Worm (Caenorhabditis elegans): ENCODE results near the gene ptb-1.
A peak's percentile ranks its signal among the peaks of the same experiment; 100 is the strongest.

ptb-1 gene

DNA sequence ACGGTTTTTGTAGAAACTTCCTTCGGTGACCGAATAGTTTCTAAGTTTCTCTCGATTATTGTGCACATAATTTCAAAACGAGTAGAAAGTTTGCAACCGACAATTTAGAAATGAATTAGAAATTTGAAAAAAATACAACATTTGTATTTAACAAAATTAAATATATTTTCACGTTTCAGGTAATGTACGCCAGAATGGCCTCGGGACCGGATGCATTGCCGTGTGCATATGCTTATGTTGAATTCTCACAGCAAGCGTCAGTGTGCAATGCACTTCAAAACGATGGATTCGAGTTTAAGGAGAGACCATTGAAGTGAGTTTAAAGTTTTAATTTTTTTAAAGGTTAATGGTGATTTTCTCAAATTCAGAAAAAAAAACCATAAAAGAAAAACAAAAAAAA is 14.5 kb upstream of the ptb-1 start, which contains the start of gene marc-2:
Gene marc-2, minus strand, starts transcription at position 101 of the 400 bp plus-strand sequence.
- TF ChIP-seq flt-1 (GFP tag; IDR thresholded peaks at IDR 0.05) (no peak), F13C5.2 (tag; optimal IDR thresholded peaks at IDR 0.05) (no peak), ceh-13 (GFP tag; optimal IDR thresholded peaks at IDR 0.05) (no peak), ceh-36 (tag; optimal IDR thresholded peaks at IDR 0.05) (no peak), tbx-11 (GFP tag; IDR thresholded peaks at IDR 0.05) (no peak), sea-1 (GFP tag; conservative IDR thresholded peaks at IDR 0.05) (no peak), scrt-1 (GFP tag; IDR thresholded peaks at IDR 0.05) (no peak), B0310.2 (tag; optimal IDR thresholded peaks at IDR 0.05) (no peak), aly-1 (tag; optimal IDR thresholded peaks at IDR 0.05) (no peak), tra-4 (tag; optimal IDR thresholded peaks at IDR 0.05) (no peak), hmg-4 (GFP tag; optimal IDR thresholded peaks at IDR 0.05) (no peak), ets-7 (tag; optimal IDR thresholded peaks at IDR 0.05) (no peak), pes-1 (GFP tag; IDR thresholded peaks at IDR 0.05) (no peak), ama-1 (optimal IDR thresholded peaks at IDR 0.05) (no peak), hnd-1 (tag; optimal IDR thresholded peaks at IDR 0.05) (no peak), hmbx-1 (tag; optimal IDR thresholded peaks at IDR 0.05) (no peak), tbx-37 (GFP tag; conservative IDR thresholded peaks at IDR 0.05) (no peak)

DNA sequence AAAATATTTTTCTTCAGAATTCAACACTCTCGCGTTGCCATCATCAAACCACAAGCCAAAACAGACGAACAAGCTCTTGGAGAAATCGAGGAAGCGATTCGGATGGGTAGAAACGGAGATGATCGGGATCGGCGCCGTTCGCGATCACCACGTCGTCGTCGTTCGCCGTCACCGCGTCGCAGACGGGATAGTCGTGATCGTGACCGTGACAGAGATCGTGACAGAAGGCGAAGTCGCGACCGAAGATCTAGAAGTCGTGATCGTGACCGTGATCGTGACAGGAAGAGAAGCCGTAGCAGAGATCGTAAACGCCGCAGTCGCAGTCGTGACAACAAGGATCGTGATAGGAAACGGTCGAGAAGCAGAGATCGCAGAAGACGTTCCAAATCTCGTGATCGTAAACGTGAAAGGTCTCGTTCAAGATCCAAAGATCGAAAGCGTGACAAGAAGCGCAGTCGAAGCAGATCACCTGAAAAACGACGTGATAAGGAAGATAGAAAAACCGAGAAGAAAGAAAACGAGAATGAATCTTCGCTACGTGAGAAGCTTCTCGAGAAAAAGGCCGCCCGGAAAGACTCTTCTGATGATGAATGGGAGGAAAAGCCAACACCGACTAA is 13.8 kb upstream of the ptb-1 start:
- TF ChIP-seq ets-7 (tag; optimal IDR thresholded peaks at IDR 0.05) = no peak
- no peak for TF ChIP-seq ceh-36 (tag; optimal IDR thresholded peaks at IDR 0.05)
- TF ChIP-seq sea-1 (GFP tag; conservative IDR thresholded peaks at IDR 0.05) = no peak

DNA sequence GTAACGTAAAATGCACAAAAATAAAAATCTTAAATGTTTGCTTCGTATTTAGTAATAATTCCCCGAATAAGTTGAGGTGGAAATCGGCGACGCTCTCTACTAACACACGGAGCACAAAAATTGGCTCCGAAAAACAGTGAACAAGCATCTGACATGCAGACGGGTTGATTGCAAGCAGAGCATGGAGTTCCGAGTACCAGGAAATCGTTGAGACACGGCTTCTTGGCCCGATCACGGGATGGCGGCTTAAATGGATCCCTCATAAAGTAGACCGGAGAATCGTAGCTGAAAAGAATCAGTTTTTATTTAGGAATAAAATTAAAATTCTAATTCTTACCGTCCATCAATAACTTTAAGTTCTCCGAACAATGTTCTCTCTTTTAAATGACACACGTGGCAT is 13.1 kb upstream of the ptb-1 start:
- TF ChIP-seq ama-1 (optimal IDR thresholded peaks at IDR 0.05) (peak; percentile 61), aly-1 (tag; optimal IDR thresholded peaks at IDR 0.05) (no peak), scrt-1 (GFP tag; IDR thresholded peaks at IDR 0.05) (no peak), hmbx-1 (tag; optimal IDR thresholded peaks at IDR 0.05) (no peak)

DNA sequence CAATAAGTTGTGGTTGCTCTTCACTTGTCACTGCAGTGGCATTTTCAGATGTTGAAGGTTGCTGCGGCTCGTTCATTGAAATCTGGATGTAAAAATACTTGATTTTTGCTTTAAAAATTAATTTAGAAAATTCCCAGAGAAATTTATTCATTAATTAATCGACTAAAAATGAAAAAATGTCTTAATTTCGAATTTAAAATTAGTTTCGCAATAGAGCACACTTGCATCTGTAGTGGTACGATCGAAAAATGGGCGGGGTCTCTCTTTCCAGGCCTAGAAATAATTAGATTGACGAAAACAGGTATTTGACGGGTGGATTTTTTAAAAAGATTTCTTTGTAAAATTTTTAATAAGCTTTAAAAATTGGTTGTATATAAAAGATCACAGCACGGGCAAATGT is 12.7 kb upstream of the ptb-1 start, which contains the start of gene D2089.8:
Gene D2089.8, minus strand, starts transcription at position 84 of the 400 bp plus-strand sequence.
- TF ChIP-seq hmg-4 (GFP tag; optimal IDR thresholded peaks at IDR 0.05) (no peak), sea-1 (GFP tag; conservative IDR thresholded peaks at IDR 0.05) (no peak), aly-1 (tag; optimal IDR thresholded peaks at IDR 0.05) (no peak), B0310.2 (tag; optimal IDR thresholded peaks at IDR 0.05) (no peak), ama-1 (optimal IDR thresholded peaks at IDR 0.05) (no peak), scrt-1 (GFP tag; IDR thresholded peaks at IDR 0.05) (no peak), hnd-1 (tag; optimal IDR thresholded peaks at IDR 0.05) (no peak), ceh-13 (GFP tag; optimal IDR thresholded peaks at IDR 0.05) (no peak), tbx-37 (GFP tag; conservative IDR thresholded peaks at IDR 0.05) (no peak), ets-7 (tag; optimal IDR thresholded peaks at IDR 0.05) (no peak), flt-1 (GFP tag; IDR thresholded peaks at IDR 0.05) (no peak), ceh-36 (tag; optimal IDR thresholded peaks at IDR 0.05) (no peak), tbx-11 (GFP tag; IDR thresholded peaks at IDR 0.05) (no peak)

DNA sequence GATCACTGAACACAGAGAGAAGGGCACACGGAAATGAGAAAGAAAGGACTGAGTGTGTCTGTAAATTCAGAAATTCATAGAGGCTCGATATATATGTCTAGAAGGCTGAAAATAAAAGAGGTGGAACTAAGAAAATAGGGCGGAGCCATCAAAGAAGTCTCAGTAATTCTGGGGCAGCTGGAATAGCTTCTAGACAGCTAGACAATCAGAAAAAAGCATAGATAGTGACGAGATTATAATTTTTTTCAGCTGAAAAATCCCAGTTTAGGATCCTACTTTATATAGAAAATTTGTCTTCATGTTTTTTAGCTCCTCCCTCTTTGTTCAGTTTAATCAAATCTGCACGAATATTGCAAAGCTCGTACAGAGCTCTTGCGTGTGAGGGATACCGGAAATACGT is 10.4 kb upstream of the ptb-1 start, which contains the start of gene D2089.3:
Gene D2089.3, minus strand, starts transcription at position 101 of the 400 bp plus-strand sequence.
- TF ChIP-seq flt-1 (GFP tag; IDR thresholded peaks at IDR 0.05) (no peak), tra-4 (tag; optimal IDR thresholded peaks at IDR 0.05) (no peak)

DNA sequence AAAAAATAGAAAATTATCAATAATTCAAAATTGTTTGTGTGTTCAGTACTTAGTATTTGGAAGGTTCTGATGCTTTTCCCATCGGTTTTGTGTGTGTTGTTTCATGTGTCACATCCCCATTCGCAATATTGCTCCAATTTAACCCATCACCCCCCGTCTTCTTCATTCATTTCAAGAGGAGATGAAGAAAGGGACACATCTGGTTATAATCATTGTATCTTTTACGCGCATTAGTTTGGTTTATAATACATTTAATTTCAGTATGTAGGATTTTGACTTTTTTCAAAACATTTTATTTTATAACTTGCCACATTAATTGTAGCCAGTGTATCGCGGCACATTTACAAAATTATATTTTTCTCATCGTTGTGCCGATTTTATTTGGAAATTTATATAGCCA is 4.7 kb downstream of the ptb-1 start:
- TF ChIP-seq tbx-11 (GFP tag; IDR thresholded peaks at IDR 0.05) (no peak), pes-1 (GFP tag; IDR thresholded peaks at IDR 0.05) (no peak), aly-1 (tag; optimal IDR thresholded peaks at IDR 0.05) (no peak), ceh-36 (tag; optimal IDR thresholded peaks at IDR 0.05) (no peak), ets-7 (tag; optimal IDR thresholded peaks at IDR 0.05) (no peak), hmbx-1 (tag; optimal IDR thresholded peaks at IDR 0.05) (no peak), F13C5.2 (tag; optimal IDR thresholded peaks at IDR 0.05) (no peak), B0310.2 (tag; optimal IDR thresholded peaks at IDR 0.05) (no peak), flt-1 (GFP tag; IDR thresholded peaks at IDR 0.05) (no peak), tra-4 (tag; optimal IDR thresholded peaks at IDR 0.05) (no peak), sea-1 (GFP tag; conservative IDR thresholded peaks at IDR 0.05) (no peak), tbx-37 (GFP tag; conservative IDR thresholded peaks at IDR 0.05) (no peak)

DNA sequence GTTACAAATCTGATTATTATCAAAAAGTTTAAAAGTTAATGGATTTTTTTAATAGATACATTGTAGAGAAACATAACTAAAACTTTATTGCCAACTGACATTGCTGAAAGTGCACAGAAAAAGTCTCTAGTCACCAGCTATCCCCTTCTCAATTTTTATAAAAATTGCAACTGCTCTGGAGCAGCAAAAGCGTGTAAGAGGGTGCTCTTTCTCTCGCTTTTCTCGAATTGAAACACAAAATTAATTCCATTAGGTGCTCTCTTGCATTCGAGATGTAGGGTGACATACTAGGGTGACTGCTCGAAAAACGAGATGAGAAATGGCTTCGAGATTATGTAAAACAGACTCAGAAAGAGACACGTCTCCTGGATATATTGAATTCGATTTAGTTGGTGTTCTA is 5.2 kb downstream of the ptb-1 start:
- TF ChIP-seq tbx-37 (GFP tag; conservative IDR thresholded peaks at IDR 0.05) = no peak
- TF ChIP-seq hmbx-1 (tag; optimal IDR thresholded peaks at IDR 0.05) = no peak
- no peak for TF ChIP-seq ets-7 (tag; optimal IDR thresholded peaks at IDR 0.05)
- no peak for TF ChIP-seq flt-1 (GFP tag; IDR thresholded peaks at IDR 0.05)
- TF ChIP-seq hmg-4 (GFP tag; optimal IDR thresholded peaks at IDR 0.05) = no peak
- TF ChIP-seq ceh-36 (tag; optimal IDR thresholded peaks at IDR 0.05) = no peak
- TF ChIP-seq sea-1 (GFP tag; conservative IDR thresholded peaks at IDR 0.05) = no peak
- TF ChIP-seq tbx-11 (GFP tag; IDR thresholded peaks at IDR 0.05) = no peak
- no peak for TF ChIP-seq ceh-13 (GFP tag; optimal IDR thresholded peaks at IDR 0.05)
- TF ChIP-seq B0310.2 (tag; optimal IDR thresholded peaks at IDR 0.05) = no peak
- no peak for TF ChIP-seq scrt-1 (GFP tag; IDR thresholded peaks at IDR 0.05)

DNA sequence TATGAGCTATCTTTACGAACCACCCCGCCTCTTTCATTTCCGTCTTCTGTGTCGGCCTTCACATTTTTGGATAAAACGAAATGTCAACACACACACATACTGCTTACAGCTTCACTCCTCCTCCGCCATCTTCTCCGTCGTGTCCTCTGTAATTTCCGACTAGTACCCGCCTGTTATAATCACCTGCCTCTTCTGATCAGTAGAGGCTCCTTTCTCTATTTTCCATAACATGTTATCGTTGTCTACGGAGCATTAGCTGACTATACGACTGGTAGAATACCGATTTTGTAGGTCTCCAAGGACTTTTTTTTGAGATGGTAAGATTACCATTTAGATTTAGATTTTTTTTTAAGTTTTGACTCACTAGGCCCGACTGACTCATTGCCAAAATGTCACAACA is 9.6 kb downstream of the ptb-1 start:
- TF ChIP-seq tbx-37 (GFP tag; conservative IDR thresholded peaks at IDR 0.05) (no peak), sea-1 (GFP tag; conservative IDR thresholded peaks at IDR 0.05) (no peak), B0310.2 (tag; optimal IDR thresholded peaks at IDR 0.05) (no peak), scrt-1 (GFP tag; IDR thresholded peaks at IDR 0.05) (no peak), hnd-1 (tag; optimal IDR thresholded peaks at IDR 0.05) (no peak), hmbx-1 (tag; optimal IDR thresholded peaks at IDR 0.05) (no peak), aly-1 (tag; optimal IDR thresholded peaks at IDR 0.05) (no peak), ceh-36 (tag; optimal IDR thresholded peaks at IDR 0.05) (no peak), ceh-13 (GFP tag; optimal IDR thresholded peaks at IDR 0.05) (no peak), F13C5.2 (tag; optimal IDR thresholded peaks at IDR 0.05) (no peak), flt-1 (GFP tag; IDR thresholded peaks at IDR 0.05) (no peak), tbx-11 (GFP tag; IDR thresholded peaks at IDR 0.05) (no peak), ama-1 (optimal IDR thresholded peaks at IDR 0.05) (no peak), hmg-4 (GFP tag; optimal IDR thresholded peaks at IDR 0.05) (no peak)
